Worm (Caenorhabditis elegans) whole organism, young adult: Measurements from ENCODE around the gene nadk-2.

Experiments used
- F39B2.1 ChIP-seq: fragments of 200-800 bp; sonication (Bioruptor generic); IDR thresholded peaks from 2 replicates; pipeline ENCODE4 v1.3.6; 2022; ENCODE audit warnings: missing genetic modification reagents, missing genetic modification characterization, missing compliant biosample characterization
- F52B5.7 ChIP-seq: sonication (generic microtip); optimal IDR thresholded peaks from 2 replicates; lab custom pipeline; 2016; ENCODE audit warnings: mild to moderate bottlenecking, missing genetic modification characterization, missing compliant biosample characterization
- F57C9.4 ChIP-seq: sonication (generic microtip); optimal IDR thresholded peaks from 2 replicates; lab custom pipeline; 2017; ENCODE audit warnings: mild to moderate bottlenecking, missing genetic modification characterization, missing compliant biosample characterization
- Y79H2A.3 ChIP-seq: fragments of 200-800 bp; sonication (Bioruptor generic); conservative IDR thresholded peaks from 2 replicates; pipeline ENCODE4 v1.3.6; 2022; ENCODE audit warnings: missing genetic modification reagents, missing genetic modification characterization, missing compliant biosample characterization
- ama-1 ChIP-seq, 3 experiments: fragments of 150-350 bp in 1 of 3; sonication (generic microtip) in 2 of 3; optimal IDR thresholded peaks; 2 replicates each; lab custom pipeline; 2014 to 2018; ENCODE audit warnings: missing biosample characterization in 2 of 3, missing genetic modification characterization in 2 of 3, missing genetic modification reagents in 2 of 3
- attf-3 ChIP-seq: fragments of 200-800 bp; sonication (Bioruptor generic); conservative IDR thresholded peaks from 2 replicates; pipeline ENCODE4 v1.3.6; 2022; ENCODE audit warnings: missing genetic modification reagents, missing genetic modification characterization, missing compliant biosample characterization
- cebp-1 ChIP-seq, 2 experiments: fragments of 200-800 bp in 1 of 2; sonication (Bioruptor generic) in 1 of 2; sonication (generic microtip) in 1 of 2; IDR thresholded peaks in 1 of 2; optimal IDR thresholded peaks in 1 of 2; 2 replicates each; pipeline versions ENCODE4 v1.3.6 to Lab custom; 2017 to 2022; ENCODE audit warnings: missing compliant biosample characterization in 2 of 2, missing genetic modification characterization in 2 of 2, mild to moderate bottlenecking in 1 of 2, missing genetic modification reagents in 1 of 2, moderate library complexity in 1 of 2
- him-1 ChIP-seq: sonication (generic microtip); optimal IDR thresholded peaks from 2 replicates; lab custom pipeline; 2016; ENCODE audit warnings: missing genotype, missing genetic modification reagents, missing genetic modification characterization, missing compliant biosample characterization
- let-526 ChIP-seq: fragments of 200-800 bp; sonication (Bioruptor generic); IDR thresholded peaks from 2 replicates; pipeline ENCODE4 v1.3.6; 2022; ENCODE audit warnings: missing genetic modification reagents, missing genetic modification characterization, missing compliant biosample characterization
- lsy-27 ChIP-seq: sonication (generic microtip); optimal IDR thresholded peaks from 2 replicates; lab custom pipeline; 2017; ENCODE audit warnings: missing genetic modification characterization, mild to moderate bottlenecking, missing compliant biosample characterization, antibody characterized with exemption, missing genotype, borderline replicate concordance; ENCODE audit not compliant: insufficient read depth
- snpc-3.4 ChIP-seq: sonication (generic microtip); optimal IDR thresholded peaks from 2 replicates; lab custom pipeline; 2017; ENCODE audit warnings: missing genetic modification characterization, mild to moderate bottlenecking, missing compliant biosample characterization, antibody characterized with exemption, moderate library complexity, missing genotype, missing genetic modification reagents
- ztf-28 ChIP-seq: fragments of 200-800 bp; sonication (Bioruptor generic); IDR thresholded peaks from 2 replicates; pipeline ENCODE4 v1.3.6; 2022; ENCODE audit warnings: missing genetic modification reagents, missing genetic modification characterization, missing compliant biosample characterization

- TF ChIP-seq ama-1 (optimal IDR thresholded peaks at IDR 0.05; lab: Kevin White, UChicago) (peak; percentile 26), ama-1 (GFP tag; optimal IDR thresholded peaks at IDR 0.05; lab: Kevin White, UChicago) (no peak), attf-3 (no peak), him-1 (tag; lab: Kevin White, UChicago) (peak; percentile 78), cebp-1 (GFP tag; IDR thresholded peaks at IDR 0.05; lab: Robert Waterston, UW) (no peak), cebp-1 (tag; optimal IDR thresholded peaks at IDR 0.05; lab: Kevin White, UChicago) (peak; percentile 58), Y79H2A.3 (no peak), let-526 (GFP tag; lab: Robert Waterston, UW) (0 out of 2 replicates have a peak, but pooled peaks have one; percentile 9), F57C9.4 (tag; lab: Kevin White, UChicago) (no peak), ztf-28 (GFP tag; lab: Robert Waterston, UW) (0 out of 2 replicates have a peak, but pooled peaks have one; percentile 31), lsy-27 (tag; lab: Kevin White, UChicago) (no peak), F52B5.7 (no peak), F39B2.1 (GFP tag; lab: Robert Waterston, UW) (no peak), snpc-3.4 (tag; lab: Kevin White, UChicago) (no peak)
Measured at ce11 chrII:12059872-12060271, 10.5 kb downstream of the nadk-2 start.
